Worm (Caenorhabditis elegans) whole organism, young adult: ENCODE data around the gene Y57A10C.8.
"Not testable (repeated sequence)": the region's sequence is repeated elsewhere in the genome, so short reads cannot be mapped to it uniquely, and the experiment has no call there.

Experiments
- B0035.1 ChIP-seq: sonication (generic microtip); optimal IDR thresholded peaks from 2 replicates; lab custom pipeline; 2016; ENCODE audit warnings: missing genetic modification characterization, mild to moderate bottlenecking, missing compliant biosample characterization, missing genotype, missing genetic modification reagents
- F22D6.2 ChIP-seq: sonication (generic microtip); optimal IDR thresholded peaks from 2 replicates; lab custom pipeline; 2016; ENCODE audit warnings: mild to moderate bottlenecking, missing genetic modification characterization, missing compliant biosample characterization
- F55B11.4 ChIP-seq: sonication (generic microtip); optimal IDR thresholded peaks from 2 replicates; lab custom pipeline; 2016; ENCODE audit warnings: missing compliant biosample characterization, missing genetic modification characterization, borderline replicate concordance; ENCODE audit not compliant: insufficient read depth
- F57A8.1 ChIP-seq: fragments of 200-800 bp; sonication (Bioruptor generic); optimal IDR thresholded peaks from 2 replicates; lab custom pipeline; 2018; ENCODE audit warnings: mild to moderate bottlenecking, missing genetic modification characterization, moderate library complexity, missing compliant biosample characterization
- F57C9.4 ChIP-seq: sonication (generic microtip); optimal IDR thresholded peaks from 2 replicates; lab custom pipeline; 2017; ENCODE audit warnings: mild to moderate bottlenecking, missing genetic modification characterization, missing compliant biosample characterization
- K11D2.4 ChIP-seq: fragments of 200-800 bp; sonication (Bioruptor generic); IDR thresholded peaks from 2 replicates; pipeline ENCODE4 v1.3.6; 2022; ENCODE audit warnings: missing genetic modification reagents, missing genetic modification characterization, missing compliant biosample characterization
- K12H6.12 ChIP-seq: fragments of 200-800 bp; sonication (Bioruptor generic); optimal IDR thresholded peaks from 2 replicates; lab custom pipeline; 2018; ENCODE audit warnings: mild to moderate bottlenecking, missing genetic modification characterization, missing compliant biosample characterization
- Y53F4B.3 ChIP-seq: fragments of 200-800 bp; sonication (Bioruptor generic); IDR thresholded peaks from 2 replicates; pipeline ENCODE4 v1.3.6; 2022; ENCODE audit warnings: missing genetic modification reagents, missing genetic modification characterization, missing compliant biosample characterization
- atf-7 ChIP-seq: sonication (generic microtip); optimal IDR thresholded peaks from 2 replicates; lab custom pipeline; 2017; ENCODE audit warnings: mild to moderate bottlenecking, missing genetic modification characterization, missing compliant biosample characterization
- bed-2 ChIP-seq: fragments of 200-800 bp; sonication (Bioruptor generic); IDR thresholded peaks from 2 replicates; pipeline ENCODE4 v1.3.6; 2022; ENCODE audit warnings: missing genetic modification reagents, missing genetic modification characterization, missing compliant biosample characterization
- cebp-2 ChIP-seq: fragments of 200-800 bp; sonication (Bioruptor generic); IDR thresholded peaks from 2 replicates; pipeline ENCODE4 v1.3.6; 2022; ENCODE audit warnings: missing genetic modification characterization, missing compliant biosample characterization
- ceh-100 ChIP-seq: fragments of 200-800 bp; sonication (Bioruptor generic); IDR thresholded peaks from 2 replicates; pipeline ENCODE4 v1.3.6; 2022; ENCODE audit warnings: missing genetic modification reagents, missing genetic modification characterization, missing compliant biosample characterization
- egl-18 ChIP-seq: fragments of 200-800 bp; sonication (Bioruptor generic); IDR thresholded peaks from 2 replicates; pipeline ENCODE4 v1.3.6; 2022; ENCODE audit warnings: missing genetic modification reagents, missing genetic modification characterization, missing compliant biosample characterization
- egl-44 ChIP-seq: fragments of 200-800 bp; sonication (Bioruptor generic); IDR thresholded peaks from 2 replicates; pipeline ENCODE4 v1.3.6; 2022; ENCODE audit warnings: missing genetic modification reagents, missing genetic modification characterization, missing compliant biosample characterization
- ekl-4 ChIP-seq: fragments of 200-800 bp; sonication (Bioruptor generic); IDR thresholded peaks from 2 replicates; pipeline ENCODE4 v1.3.6; 2022; ENCODE audit warnings: missing genetic modification reagents, missing genetic modification characterization, missing compliant biosample characterization
- gei-17 ChIP-seq: fragments of 200-800 bp; sonication (Bioruptor generic); optimal IDR thresholded peaks from 2 replicates; lab custom pipeline; 2018; ENCODE audit warnings: mild to moderate bottlenecking, missing genetic modification characterization, missing compliant biosample characterization
- let-526 ChIP-seq: fragments of 200-800 bp; sonication (Bioruptor generic); IDR thresholded peaks from 2 replicates; pipeline ENCODE4 v1.3.6; 2022; ENCODE audit warnings: missing genetic modification reagents, missing genetic modification characterization, missing compliant biosample characterization
- lir-1 ChIP-seq: fragments of 200-800 bp; sonication (Bioruptor generic); conservative IDR thresholded peaks from 2 replicates; pipeline ENCODE4 v1.3.6; 2022; ENCODE audit warnings: missing genetic modification reagents, missing genetic modification characterization, missing compliant biosample characterization
- madf-6 ChIP-seq: fragments of 200-800 bp; sonication (Bioruptor generic); IDR thresholded peaks from 2 replicates; pipeline ENCODE4 v1.3.6; 2022; ENCODE audit warnings: missing genetic modification reagents, missing genetic modification characterization, missing compliant biosample characterization
- mcd-1 ChIP-seq: fragments of 200-800 bp; sonication (Bioruptor generic); IDR thresholded peaks from 2 replicates; pipeline ENCODE4 v1.3.6; 2022; ENCODE audit warnings: missing genetic modification reagents, missing genetic modification characterization, missing compliant biosample characterization
- mel-28 ChIP-seq: sonication (generic microtip); optimal IDR thresholded peaks from 2 replicates; lab custom pipeline; 2016; ENCODE audit warnings: borderline replicate concordance, mild to moderate bottlenecking, missing genetic modification characterization, missing compliant biosample characterization
- mxl-1 ChIP-seq: sonication (generic microtip); optimal IDR thresholded peaks from 2 replicates; lab custom pipeline; 2016; ENCODE audit warnings: missing genetic modification characterization, missing compliant biosample characterization
- nhr-120 ChIP-seq: fragments of 200-800 bp; sonication (Bioruptor generic); IDR thresholded peaks from 2 replicates; pipeline ENCODE4 v1.3.6; 2022; ENCODE audit warnings: missing genetic modification characterization, missing compliant biosample characterization
- nhr-90 ChIP-seq: sonication (generic microtip); optimal IDR thresholded peaks from 2 replicates; lab custom pipeline; 2016; ENCODE audit warnings: missing genotype, mild to moderate bottlenecking, missing genetic modification characterization, missing compliant biosample characterization
- rcor-1 ChIP-seq: fragments of 200-800 bp; sonication (Bioruptor generic); IDR thresholded peaks from 2 replicates; pipeline ENCODE4 v1.3.6; 2022; ENCODE audit warnings: missing genetic modification reagents, missing genetic modification characterization, missing compliant biosample characterization
- rec-8 ChIP-seq, 2 experiments: sonication (generic microtip); optimal IDR thresholded peaks; 2 replicates each; lab custom pipeline; 2016; ENCODE audit warnings: mild to moderate bottlenecking in 2 of 2, missing genetic modification characterization in 2 of 2, missing genetic modification reagents in 2 of 2, missing genotype in 2 of 2, missing biosample characterization in 1 of 2, missing compliant biosample characterization in 1 of 2, moderate library complexity in 1 of 2
- tbx-9 ChIP-seq: sonication (generic microtip); optimal IDR thresholded peaks from 2 replicates; lab custom pipeline; 2016; ENCODE audit warnings: borderline replicate concordance, missing genetic modification characterization, inconsistent platforms, missing compliant biosample characterization
- xnd-1 ChIP-seq: sonication (generic microtip); optimal IDR thresholded peaks from 2 replicates; lab custom pipeline; 2016; ENCODE audit warnings: missing genotype, missing genetic modification reagents, missing genetic modification characterization, missing compliant biosample characterization
- zfh-2 ChIP-seq: fragments of 200-800 bp; sonication (Bioruptor generic); conservative IDR thresholded peaks from 2 replicates; pipeline ENCODE4 v1.3.6; 2022; ENCODE audit warnings: missing genetic modification reagents, missing genetic modification characterization, missing compliant biosample characterization
- ztf-22 ChIP-seq: fragments of 200-800 bp; sonication (Bioruptor generic); optimal IDR thresholded peaks from 2 replicates; lab custom pipeline; 2018; ENCODE audit warnings: mild to moderate bottlenecking, missing genetic modification characterization, moderate library complexity, missing compliant biosample characterization
- ztf-25 ChIP-seq: fragments of 200-800 bp; sonication (Bioruptor generic); IDR thresholded peaks from 2 replicates; pipeline ENCODE4 v1.3.6; 2022; ENCODE audit warnings: missing genetic modification reagents, missing genetic modification characterization, missing compliant biosample characterization
- ztf-28 ChIP-seq: fragments of 200-800 bp; sonication (Bioruptor generic); IDR thresholded peaks from 2 replicates; pipeline ENCODE4 v1.3.6; 2022; ENCODE audit warnings: missing genetic modification reagents, missing genetic modification characterization, missing compliant biosample characterization
- ztf-3 ChIP-seq: fragments of 200-800 bp; sonication (Bioruptor generic); optimal IDR thresholded peaks from 2 replicates; lab custom pipeline; 2018; ENCODE audit warnings: mild to moderate bottlenecking, missing genetic modification characterization, missing compliant biosample characterization

Gene Y57A10C.8

ce11 chrII:12448241-12448640 is 18.6 kb upstream of the Y57A10C.8 start, which contains the start of gene srh-27:
srh-27 (plus strand) TSS chrII:12448541.
- no peak for TF ChIP-seq mcd-1 (GFP tag; lab: Robert Waterston, UW)
- TF ChIP-seq rcor-1 (GFP tag; lab: Robert Waterston, UW), result no peak
- no peak for TF ChIP-seq ceh-100 (GFP tag; lab: Robert Waterston, UW)
- no peak for TF ChIP-seq egl-18 (GFP tag; lab: Robert Waterston, UW)
- no peak for TF ChIP-seq F55B11.4 (tag; lab: Kevin White, UChicago)
- TF ChIP-seq mel-28 (tag; lab: Kevin White, UChicago), result no peak
- no peak for TF ChIP-seq ztf-28 (GFP tag; lab: Robert Waterston, UW)
- TF ChIP-seq bed-2 (GFP tag; lab: Robert Waterston, UW), result no peak
- no peak for TF ChIP-seq ztf-22 (GFP tag; lab: Kevin White, UChicago)
- TF ChIP-seq zfh-2 (GFP tag; lab: Robert Waterston, UW), result no peak
- TF ChIP-seq F57A8.1, result no peak
- TF ChIP-seq mxl-1 (tag; lab: Kevin White, UChicago), result no peak
- no peak for TF ChIP-seq B0035.1

ce11 chrII:12444679-12445376 is 15.2 kb upstream of the Y57A10C.8 start, which contains the start of the genes W05H5.1 and pitr-6:
W05H5.1 (minus strand) TSS chrII:12444779.
pitr-6 (plus strand) TSS chrII:12445326.
- TF ChIP-seq K11D2.4 (GFP tag; lab: Robert Waterston, UW), result no peak
- no peak for TF ChIP-seq F57C9.4 (tag; lab: Kevin White, UChicago)
- no peak for TF ChIP-seq lir-1
- no peak for TF ChIP-seq egl-44 (GFP tag; lab: Robert Waterston, UW)
- TF ChIP-seq ztf-25, result no peak
- TF ChIP-seq ztf-28 (GFP tag; lab: Robert Waterston, UW), result 0 out of 2 replicates have a peak, but pooled peaks have one; percentile 15

- not testable (repeated sequence) for TF ChIP-seq rec-8 (tag; optimal IDR thresholded peaks at IDR 0.05; lab: Kevin White, UChicago); ztf-28 (GFP tag; lab: Robert Waterston, UW); nhr-90 (tag; lab: Kevin White, UChicago)
These were observed 11.5 kb upstream of the Y57A10C.8 start, which contains the start of gene Y57A10C.10 for ce11 chrII:12441164-12441563. Y57A10C.10 (minus strand) TSS chrII:12441264.

ce11 chrII:12438441-12438840 is 8.8 kb upstream of the Y57A10C.8 start, which contains the start of gene Y57A10C.9:
Y57A10C.9 (minus strand) TSS chrII:12438541.
- TF ChIP-seq lir-1, result no peak
- TF ChIP-seq Y53F4B.3 (GFP tag; lab: Robert Waterston, UW), result no peak
- no peak for TF ChIP-seq F55B11.4 (tag; lab: Kevin White, UChicago)
- no peak for TF ChIP-seq bed-2 (GFP tag; lab: Robert Waterston, UW)
- TF ChIP-seq nhr-120, result no peak
- TF ChIP-seq madf-6 (GFP tag; lab: Robert Waterston, UW), result no peak
- no peak for TF ChIP-seq let-526
- no peak for TF ChIP-seq gei-17 (GFP tag; lab: Kevin White, UChicago)
- TF ChIP-seq cebp-2, result no peak
- no peak for TF ChIP-seq ztf-3 (GFP tag; lab: Kevin White, UChicago)
- no peak for TF ChIP-seq xnd-1 (tag; lab: Kevin White, UChicago)
- TF ChIP-seq atf-7, result no peak
- TF ChIP-seq F22D6.2, result no peak

ce11 chrII:12436717-12437116 is 7.1 kb upstream of the Y57A10C.8 start:
- TF ChIP-seq K12H6.12 (tag; lab: Kevin White, UChicago), result no peak
- TF ChIP-seq ztf-25, result no peak
- TF ChIP-seq tbx-9 (tag; lab: Kevin White, UChicago), result no peak
- no peak for TF ChIP-seq ekl-4 (GFP tag; lab: Robert Waterston, UW)
- TF ChIP-seq, all 124 proteins: peak for 0
